Fruit fly (Drosophila melanogaster) whole organism, adult: Measurements from ENCODE around the gene FoxK.

Source experiments
- CG11617 ChIP-seq: fragments of 200-800 bp; sonication (Bioruptor generic); optimal IDR thresholded peaks from 2 replicates; lab custom pipeline; 2017; ENCODE audit warnings: mild to moderate bottlenecking, missing biosample characterization, missing genetic modification reagents, missing genetic modification characterization
- CG12768 ChIP-seq: fragments of 200-800 bp; sonication (Bioruptor generic); optimal IDR thresholded peaks from 2 replicates; lab custom pipeline; 2017; ENCODE audit warnings: missing biosample characterization, missing genetic modification characterization, mild to moderate bottlenecking, moderate library complexity, missing genetic modification reagents
- CG14711 ChIP-seq: fragments of 200-800 bp; sonication (Bioruptor generic); optimal IDR thresholded peaks from 2 replicates; lab custom pipeline; 2018; ENCODE audit warnings: missing biosample characterization, mild to moderate bottlenecking, missing genetic modification characterization, moderate library complexity
- CG1620 ChIP-seq: fragments of 200-800 bp; sonication (Bioruptor generic); optimal IDR thresholded peaks from 2 replicates; lab custom pipeline; 2016; ENCODE audit warnings: missing biosample characterization, missing genetic modification characterization
- CG33017 ChIP-seq: fragments of 200-800 bp; sonication (Bioruptor generic); optimal IDR thresholded peaks from 2 replicates; lab custom pipeline; 2018; ENCODE audit warnings: missing biosample characterization, mild to moderate bottlenecking, missing genetic modification characterization, moderate library complexity
- CG5204 ChIP-seq: fragments of 200-800 bp; sonication (Bioruptor generic); optimal IDR thresholded peaks from 2 replicates; lab custom pipeline; 2016; ENCODE audit warnings: missing biosample characterization, missing genetic modification characterization
- CG7045 ChIP-seq: fragments of 200-800 bp; sonication (Bioruptor generic); optimal IDR thresholded peaks from 2 replicates; lab custom pipeline; 2017; ENCODE audit warnings: missing biosample characterization, mild to moderate bottlenecking, missing genetic modification characterization
- CG7101 ChIP-seq: fragments of 200-800 bp; sonication (Bioruptor generic); optimal IDR thresholded peaks from 2 replicates; lab custom pipeline; 2018; ENCODE audit warnings: missing biosample characterization, mild to moderate bottlenecking, missing genetic modification characterization, moderate library complexity
- Clk ChIP-seq: fragments of 200-800 bp; sonication (Bioruptor generic); optimal IDR thresholded peaks from 2 replicates; lab custom pipeline; 2017; ENCODE audit warnings: missing biosample characterization, missing genetic modification characterization
- Crg-1 ChIP-seq: fragments of 200-800 bp; sonication (Bioruptor generic); optimal IDR thresholded peaks from 2 replicates; lab custom pipeline; 2016; ENCODE audit warnings: missing biosample characterization, missing genetic modification characterization
- Hr96 ChIP-seq: fragments of 200-800 bp; sonication (Bioruptor generic); optimal IDR thresholded peaks from 2 replicates; lab custom pipeline; 2016; ENCODE audit warnings: missing biosample characterization, missing genetic modification characterization
- Mnt ChIP-seq: fragments of 200-800 bp; sonication (Bioruptor generic); optimal IDR thresholded peaks from 2 replicates; lab custom pipeline; 2016; ENCODE audit warnings: missing biosample characterization, mild to moderate bottlenecking, missing genetic modification characterization
- bab1 ChIP-seq: fragments of 200-800 bp; sonication (Bioruptor generic); optimal IDR thresholded peaks from 3 replicates; lab custom pipeline; 2019; ENCODE audit warnings: missing biosample characterization, mild to moderate bottlenecking, missing genetic modification characterization, moderate library complexity
- cic ChIP-seq: fragments of 200-800 bp; sonication (Bioruptor generic); optimal IDR thresholded peaks from 2 replicates; lab custom pipeline; 2017; ENCODE audit warnings: missing biosample characterization, mild to moderate bottlenecking, missing genetic modification characterization, moderate library complexity
- cnc ChIP-seq, 2 experiments: fragments of >200 bp; optimal IDR thresholded peaks; 2 replicates each; lab custom pipeline; 2017
- kay ChIP-seq: fragments of 200-800 bp; sonication (Bioruptor generic); peaks from one replicate; lab custom pipeline; 2016; ENCODE audit warnings: missing biosample characterization, missing genetic modification characterization, borderline replicate concordance
- ovo ChIP-seq: fragments of 200-800 bp; sonication (Bioruptor generic); optimal IDR thresholded peaks from 2 replicates; lab custom pipeline; 2016; ENCODE audit warnings: missing biosample characterization, missing genetic modification characterization
- pad ChIP-seq: fragments of 200-800 bp; sonication (Bioruptor generic); optimal IDR thresholded peaks from 3 replicates; lab custom pipeline; 2017; ENCODE audit warnings: missing biosample characterization, missing genetic modification characterization, mild to moderate bottlenecking, moderate library complexity, missing genetic modification reagents
- tj ChIP-seq: fragments of 200-800 bp; sonication (Bioruptor generic); optimal IDR thresholded peaks from 3 replicates; lab custom pipeline; 2017; ENCODE audit warnings: missing biosample characterization, mild to moderate bottlenecking, missing genetic modification characterization, moderate library complexity
- toe ChIP-seq: fragments of 200-800 bp; sonication (Bioruptor generic); optimal IDR thresholded peaks from 2 replicates; lab custom pipeline; 2016; ENCODE audit warnings: missing biosample characterization, missing genetic modification characterization

Gene FoxK

DNA sequence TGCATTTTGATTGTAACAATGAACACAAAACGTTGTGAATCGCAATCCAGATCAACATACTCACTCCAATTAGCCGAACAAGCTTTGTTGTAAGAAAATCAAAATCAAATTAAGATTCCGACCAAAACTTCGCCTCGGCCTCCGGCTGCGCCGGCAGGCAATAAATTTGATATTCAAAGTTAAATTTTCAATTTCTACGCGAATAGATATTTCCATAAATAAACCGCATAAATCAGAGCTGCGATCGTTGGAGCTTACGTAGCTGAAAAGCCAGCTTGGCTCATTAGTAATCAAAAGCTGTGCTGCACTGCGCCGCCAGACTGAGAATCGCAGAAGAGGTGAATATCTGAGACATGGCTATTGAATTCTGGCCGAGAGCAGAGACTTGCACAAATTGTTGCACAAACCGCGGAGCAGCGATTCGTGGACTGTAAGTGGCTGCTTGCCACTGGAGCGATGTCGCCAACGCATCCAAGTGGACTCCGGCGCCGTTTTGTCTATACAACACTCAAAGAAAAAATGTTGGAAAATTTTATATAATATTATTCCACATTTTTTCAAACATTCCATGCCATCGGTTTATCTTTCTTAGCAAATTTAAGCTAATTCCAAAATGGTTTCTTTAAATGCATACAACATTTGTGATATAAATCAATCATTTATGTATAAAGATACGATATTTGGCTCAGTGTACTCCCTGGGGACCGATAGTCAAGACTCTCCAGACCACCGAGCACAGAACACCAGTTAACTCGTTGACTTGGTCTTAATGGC is 28.1 kb upstream of the FoxK start:
- TF ChIP-seq CG12768, result no peak
- TF ChIP-seq CG33017, result no peak
- TF ChIP-seq CG11617 (GFP tag; lab: Kevin White, UChicago), result no peak
- no peak for TF ChIP-seq CG7045
- TF ChIP-seq Clk, result no peak
- TF ChIP-seq CG1620, result no peak
- no peak for TF ChIP-seq toe (GFP tag; lab: Kevin White, UChicago)
- TF ChIP-seq CG14711 (tag; lab: Kevin White, UChicago), result no peak
- TF ChIP-seq tj (GFP tag; lab: Kevin White, UChicago), result no peak
- no peak for TF ChIP-seq CG5204
- TF ChIP-seq cnc (optimal IDR thresholded peaks at IDR 0.05; lab: Kevin White, UChicago), result no peak
- no peak for TF ChIP-seq CG7101 (tag; lab: Kevin White, UChicago)
- no peak for TF ChIP-seq Hr96 (GFP tag; lab: Kevin White, UChicago)
- no peak for TF ChIP-seq kay (GFP tag; lab: Kevin White, UChicago)

DNA sequence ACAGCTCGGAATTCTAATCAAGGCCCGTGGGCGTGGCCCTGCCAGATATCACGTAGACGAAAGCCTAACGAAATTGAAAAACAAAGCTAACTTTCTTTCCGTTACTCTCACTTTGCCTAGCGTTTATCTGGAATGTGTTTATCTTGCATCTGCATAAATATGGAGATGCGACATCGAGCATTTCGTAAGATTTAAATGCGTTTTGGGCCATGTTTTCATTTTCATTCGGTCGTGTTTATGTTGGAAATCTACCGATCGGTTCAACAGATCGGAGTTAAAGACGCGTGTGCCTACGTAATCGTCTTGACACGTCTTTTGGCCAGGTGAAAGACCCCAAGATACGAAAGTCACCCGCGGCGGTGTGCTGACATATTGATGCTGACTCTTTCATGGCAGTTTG is 27.1 kb upstream of the FoxK start:
- TF ChIP-seq CG12768 (no peak), Hr96 (GFP tag; lab: Kevin White, UChicago) (no peak), toe (GFP tag; lab: Kevin White, UChicago) (no peak), CG11617 (GFP tag; lab: Kevin White, UChicago) (no peak), CG33017 (no peak), Clk (no peak), cnc (optimal IDR thresholded peaks at IDR 0.05; lab: Kevin White, UChicago) (no peak), CG14711 (tag; lab: Kevin White, UChicago) (no peak), ovo (GFP tag; lab: Kevin White, UChicago) (no peak), Crg-1 (GFP tag; lab: Kevin White, UChicago) (no peak), CG1620 (no peak), CG7101 (tag; lab: Kevin White, UChicago) (no peak), bab1 (GFP tag; lab: Kevin White, UChicago) (no peak), kay (GFP tag; lab: Kevin White, UChicago) (no peak), pad (no peak), Mnt (GFP tag; lab: Kevin White, UChicago) (no peak), cic (GFP tag; lab: Kevin White, UChicago) (no peak), CG7045 (no peak), CG5204 (no peak), tj (GFP tag; lab: Kevin White, UChicago) (no peak)

DNA sequence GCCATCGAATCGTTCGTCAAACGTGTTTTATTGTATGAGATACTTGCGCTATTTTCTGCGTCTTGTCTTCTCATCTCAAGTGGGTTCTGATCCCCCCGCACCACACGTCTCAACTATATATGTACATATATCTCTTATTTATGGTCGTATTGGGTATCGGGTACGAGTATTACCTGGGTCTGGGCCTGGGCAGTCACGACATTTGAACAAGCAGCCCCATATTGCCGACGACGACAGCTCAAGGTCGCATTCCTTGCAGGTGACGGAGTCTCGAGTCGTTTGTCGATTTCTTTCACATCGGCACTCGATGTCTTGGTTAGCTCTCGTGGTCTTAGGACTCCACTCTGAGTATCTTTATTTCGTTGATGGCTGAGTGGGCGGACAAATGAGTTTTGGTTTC is 24.5 kb upstream of the FoxK start:
- TF ChIP-seq CG7045 (no peak), bab1 (GFP tag; lab: Kevin White, UChicago) (no peak), cic (GFP tag; lab: Kevin White, UChicago) (no peak), tj (GFP tag; lab: Kevin White, UChicago) (no peak), ovo (GFP tag; lab: Kevin White, UChicago) (no peak), Mnt (GFP tag; lab: Kevin White, UChicago) (no peak), pad (no peak), cnc (optimal IDR thresholded peaks at IDR 0.05; lab: Kevin White, UChicago) (no peak), CG7101 (tag; lab: Kevin White, UChicago) (no peak), CG14711 (tag; lab: Kevin White, UChicago) (no peak), Clk (no peak), CG5204 (no peak), kay (GFP tag; lab: Kevin White, UChicago) (no peak), CG12768 (no peak), Crg-1 (GFP tag; lab: Kevin White, UChicago) (no peak), CG11617 (GFP tag; lab: Kevin White, UChicago) (no peak), CG33017 (no peak), Hr96 (GFP tag; lab: Kevin White, UChicago) (no peak)

DNA sequence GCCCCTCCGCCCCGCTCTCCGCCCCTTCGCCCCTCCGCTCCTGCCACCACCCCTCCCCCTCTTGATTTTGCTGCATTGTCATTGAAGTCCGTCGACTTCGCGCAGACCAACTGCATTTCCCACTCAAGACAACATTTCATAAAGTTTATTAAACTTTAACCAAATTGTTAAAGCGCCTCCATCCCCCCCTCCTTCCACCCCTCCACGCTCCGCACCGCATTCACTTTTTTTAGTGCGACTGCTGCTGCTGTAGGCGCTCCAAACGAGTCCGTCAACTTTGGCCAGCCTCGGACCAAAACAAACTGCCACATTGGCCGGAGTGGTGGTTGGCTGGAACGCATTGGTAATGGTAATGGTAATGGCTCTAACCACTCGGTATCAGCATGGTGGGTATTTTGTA is 18.3 kb upstream of the FoxK start:
- TF ChIP-seq Clk (no peak), cnc (optimal IDR thresholded peaks at IDR 0.05; lab: Kevin White, UChicago) (no peak), CG14711 (tag; lab: Kevin White, UChicago) (no peak), bab1 (GFP tag; lab: Kevin White, UChicago) (no peak), toe (GFP tag; lab: Kevin White, UChicago) (no peak), pad (no peak), CG7101 (tag; lab: Kevin White, UChicago) (no peak), kay (GFP tag; lab: Kevin White, UChicago) (no peak), CG7045 (no peak), CG33017 (no peak), CG11617 (GFP tag; lab: Kevin White, UChicago) (no peak), Crg-1 (GFP tag; lab: Kevin White, UChicago) (no peak), ovo (GFP tag; lab: Kevin White, UChicago) (no peak), CG1620 (no peak), tj (GFP tag; lab: Kevin White, UChicago) (no peak), CG12768 (no peak), CG5204 (no peak), cic (GFP tag; lab: Kevin White, UChicago) (no peak), Hr96 (GFP tag; lab: Kevin White, UChicago) (no peak), Mnt (GFP tag; lab: Kevin White, UChicago) (no peak)

DNA sequence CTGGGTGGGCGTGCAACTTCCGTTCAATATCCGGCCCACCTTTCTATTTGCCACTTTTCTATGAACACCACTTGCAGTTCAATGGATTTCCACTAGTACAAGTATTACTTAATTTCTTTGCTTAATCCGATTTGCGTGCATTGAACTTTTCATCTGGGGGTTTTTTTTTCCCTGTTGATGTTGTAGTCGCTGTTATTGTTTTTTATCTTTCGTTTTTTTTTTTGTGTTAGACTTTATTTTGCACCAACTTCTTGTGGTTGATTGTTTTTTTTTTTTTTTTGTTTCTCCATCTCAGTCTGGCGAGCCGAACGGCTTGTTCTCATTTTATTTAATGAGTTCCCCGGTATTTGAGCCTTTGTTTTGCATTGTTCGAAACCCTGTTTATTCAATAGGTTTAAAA is 15.8 kb upstream of the FoxK start:
- TF ChIP-seq Mnt (GFP tag; lab: Kevin White, UChicago), result no peak
- TF ChIP-seq cic (GFP tag; lab: Kevin White, UChicago), result no peak
- TF ChIP-seq CG5204, result no peak
- no peak for TF ChIP-seq CG7101 (tag; lab: Kevin White, UChicago)
- no peak for TF ChIP-seq tj (GFP tag; lab: Kevin White, UChicago)
- TF ChIP-seq CG11617 (GFP tag; lab: Kevin White, UChicago), result no peak
- no peak for TF ChIP-seq cnc (optimal IDR thresholded peaks at IDR 0.05; lab: Kevin White, UChicago)
- TF ChIP-seq CG33017, result no peak
- no peak for TF ChIP-seq CG14711 (tag; lab: Kevin White, UChicago)
- no peak for TF ChIP-seq toe (GFP tag; lab: Kevin White, UChicago)
- TF ChIP-seq ovo (GFP tag; lab: Kevin White, UChicago), result no peak
- TF ChIP-seq CG7045, result no peak
- TF ChIP-seq CG12768, result no peak
